Worm (Caenorhabditis elegans) whole organism, late embryonic: ENCODE measurements around the gene coq-6.
A peak's percentile ranks its signal among the peaks of the same experiment; 100 is the strongest.

ENCODE experiments used
- C08G9.2 ChIP-seq: sonication (generic microtip); optimal IDR thresholded peaks from 2 replicates; lab custom pipeline; 2016; ENCODE audit warnings: mild to moderate bottlenecking, missing genetic modification characterization, moderate library complexity, missing compliant biosample characterization
- C38D4.7 ChIP-seq: fragments of 200-800 bp; sonication (Bioruptor generic); optimal IDR thresholded peaks from 2 replicates; lab custom pipeline; 2018; ENCODE audit warnings: mild to moderate bottlenecking, missing genetic modification characterization, moderate library complexity, missing compliant biosample characterization
- F13H6.1 ChIP-seq: sonication (generic microtip); optimal IDR thresholded peaks from 2 replicates; lab custom pipeline; 2016; ENCODE audit warnings: missing genetic modification characterization, missing compliant biosample characterization
- K02D7.2 ChIP-seq: sonication (generic microtip); optimal IDR thresholded peaks from 2 replicates; lab custom pipeline; 2017; ENCODE audit warnings: mild to moderate bottlenecking, missing genetic modification characterization, missing compliant biosample characterization
- K09A11.1 ChIP-seq: sonication (generic microtip); optimal IDR thresholded peaks from 2 replicates; lab custom pipeline; 2017; ENCODE audit warnings: antibody characterized with exemption, mild to moderate bottlenecking, missing genetic modification characterization, missing compliant biosample characterization; ENCODE audit not compliant: insufficient read depth
- Y22D7AL.16 ChIP-seq: sonication (generic microtip); optimal IDR thresholded peaks from 2 replicates; lab custom pipeline; 2016; ENCODE audit warnings: missing genetic modification characterization, missing compliant biosample characterization
- ahr-1 ChIP-seq: sonication (generic microtip); optimal IDR thresholded peaks from 2 replicates; lab custom pipeline; 2016; ENCODE audit warnings: missing genetic modification characterization, missing compliant biosample characterization
- ceh-14 ChIP-seq: sonication (generic microtip); optimal IDR thresholded peaks from 2 replicates; lab custom pipeline; 2016; ENCODE audit warnings: missing genotype, missing genetic modification characterization, missing compliant biosample characterization
- ceh-18 ChIP-seq: sonication (generic microtip); optimal IDR thresholded peaks from 2 replicates; lab custom pipeline; 2016; ENCODE audit warnings: missing genetic modification characterization, missing compliant biosample characterization
- ceh-2 ChIP-seq: sonication (generic microtip); optimal IDR thresholded peaks from 2 replicates; lab custom pipeline; 2016; ENCODE audit warnings: missing genotype, missing genetic modification characterization, missing compliant biosample characterization
- ceh-30 ChIP-seq: fragments of 150-350 bp; optimal IDR thresholded peaks from 2 replicates; lab custom pipeline; 2014; ENCODE audit warnings: missing biosample characterization, missing genetic modification characterization
- ceh-31 ChIP-seq: sonication (generic microtip); optimal IDR thresholded peaks from 2 replicates; lab custom pipeline; 2016; ENCODE audit warnings: missing genetic modification characterization, missing compliant biosample characterization
- ceh-34 ChIP-seq: sonication (generic microtip); optimal IDR thresholded peaks from 2 replicates; lab custom pipeline; 2016; ENCODE audit warnings: mild to moderate bottlenecking, missing genetic modification characterization, missing compliant biosample characterization
- ceh-45 ChIP-seq: fragments of 200-800 bp; sonication (Bioruptor generic); IDR thresholded peaks from 2 replicates; pipeline ENCODE4 v1.3.6; 2022; ENCODE audit warnings: missing genetic modification reagents, missing genetic modification characterization, missing compliant biosample characterization
- ceh-48 ChIP-seq: sonication (generic microtip); optimal IDR thresholded peaks from 2 replicates; lab custom pipeline; 2016; ENCODE audit warnings: missing genetic modification characterization, inconsistent platforms, missing compliant biosample characterization
- ceh-9 ChIP-seq: sonication (generic microtip); optimal IDR thresholded peaks from 2 replicates; lab custom pipeline; 2016; ENCODE audit warnings: mild to moderate bottlenecking, missing genetic modification characterization, inconsistent platforms, missing compliant biosample characterization
- che-1 ChIP-seq: sonication (generic microtip); optimal IDR thresholded peaks from 2 replicates; lab custom pipeline; 2016; ENCODE audit warnings: mild to moderate bottlenecking, missing genetic modification characterization, missing compliant biosample characterization
- dmd-4 ChIP-seq: sonication (generic microtip); optimal IDR thresholded peaks from 2 replicates; lab custom pipeline; 2016; ENCODE audit warnings: borderline replicate concordance, missing genetic modification characterization, missing compliant biosample characterization
- elt-2 ChIP-seq: sonication (generic microtip); optimal IDR thresholded peaks from 2 replicates; lab custom pipeline; 2016; ENCODE audit warnings: missing genetic modification reagents, missing genetic modification characterization, missing compliant biosample characterization
- elt-4 ChIP-seq: sonication (generic microtip); optimal IDR thresholded peaks from 2 replicates; lab custom pipeline; 2016; ENCODE audit warnings: missing genetic modification characterization, missing compliant biosample characterization
- ets-4 ChIP-seq: sonication (generic microtip); optimal IDR thresholded peaks from 2 replicates; lab custom pipeline; 2016; ENCODE audit warnings: missing genetic modification characterization, missing compliant biosample characterization
- eyg-1 ChIP-seq: sonication (generic microtip); optimal IDR thresholded peaks from 2 replicates; lab custom pipeline; 2016; ENCODE audit warnings: missing genotype, missing genetic modification characterization, missing compliant biosample characterization
- fax-1 ChIP-seq: sonication (generic microtip); optimal IDR thresholded peaks from 2 replicates; lab custom pipeline; 2016; ENCODE audit warnings: missing genotype, missing genetic modification characterization, missing compliant biosample characterization
- fkh-10 ChIP-seq: fragments of 150-350 bp; optimal IDR thresholded peaks from 2 replicates; lab custom pipeline; 2014; ENCODE audit warnings: missing biosample characterization, missing genetic modification reagents, missing genetic modification characterization
- fkh-6 ChIP-seq: sonication (generic microtip); optimal IDR thresholded peaks from 2 replicates; lab custom pipeline; 2016; ENCODE audit warnings: missing genetic modification characterization, missing compliant biosample characterization
- hlh-30 ChIP-seq: sonication (generic microtip); optimal IDR thresholded peaks from 2 replicates; lab custom pipeline; 2017; ENCODE audit warnings: antibody characterized with exemption, missing genetic modification characterization, missing compliant biosample characterization; ENCODE audit not compliant: insufficient read depth
- hlh-6 ChIP-seq: sonication (generic microtip); optimal IDR thresholded peaks from 2 replicates; lab custom pipeline; 2016; ENCODE audit warnings: missing genotype, missing genetic modification characterization, missing compliant biosample characterization
- hlh-8 ChIP-seq: sonication (generic microtip); optimal IDR thresholded peaks from 2 replicates; lab custom pipeline; 2016; ENCODE audit warnings: missing genotype, missing genetic modification characterization, missing compliant biosample characterization
- madf-2 ChIP-seq: sonication (generic microtip); optimal IDR thresholded peaks from 2 replicates; lab custom pipeline; 2017; ENCODE audit warnings: missing genetic modification characterization, missing compliant biosample characterization
- nhr-11 ChIP-seq: fragments of 150-350 bp; optimal IDR thresholded peaks from 2 replicates; lab custom pipeline; 2014; ENCODE audit warnings: missing biosample characterization, missing genetic modification characterization
- npax-4 ChIP-seq: sonication (generic microtip); optimal IDR thresholded peaks from 2 replicates; lab custom pipeline; 2016; ENCODE audit warnings: missing genetic modification characterization, missing compliant biosample characterization
- odd-2 ChIP-seq: sonication (generic microtip); optimal IDR thresholded peaks from 2 replicates; lab custom pipeline; 2017; ENCODE audit warnings: antibody characterized with exemption, mild to moderate bottlenecking, missing genetic modification characterization, missing compliant biosample characterization
- pag-3 ChIP-seq: sonication (generic microtip); optimal IDR thresholded peaks from 2 replicates; lab custom pipeline; 2016; ENCODE audit warnings: missing compliant biosample characterization, missing genetic modification characterization, borderline replicate concordance
- pat-9 ChIP-seq: fragments of 200-800 bp; sonication (Bioruptor generic); optimal IDR thresholded peaks from 2 replicates; lab custom pipeline; 2018; ENCODE audit warnings: mild to moderate bottlenecking, missing genetic modification characterization, moderate library complexity, missing compliant biosample characterization
- pha-2 ChIP-seq: sonication (generic microtip); optimal IDR thresholded peaks from 2 replicates; lab custom pipeline; 2017; ENCODE audit warnings: mild to moderate bottlenecking, missing genetic modification characterization, missing compliant biosample characterization
- pha-4 ChIP-seq: fragments of 150-350 bp; optimal IDR thresholded peaks from 2 replicates; lab custom pipeline; 2018; ENCODE audit warnings: missing biosample characterization, missing genetic modification reagents, missing genetic modification characterization
- pqm-1 ChIP-seq: sonication (generic microtip); optimal IDR thresholded peaks from 2 replicates; lab custom pipeline; 2016; ENCODE audit warnings: missing genetic modification characterization, missing compliant biosample characterization
- pros-1 ChIP-seq: fragments of 150-350 bp; optimal IDR thresholded peaks from 2 replicates; lab custom pipeline; 2014; ENCODE audit warnings: missing biosample characterization, missing genetic modification reagents, missing genetic modification characterization
- ref-2 ChIP-seq: sonication (generic microtip); optimal IDR thresholded peaks from 2 replicates; lab custom pipeline; 2016; ENCODE audit warnings: missing genetic modification characterization, missing compliant biosample characterization
- rnt-1 ChIP-seq: sonication (generic microtip); optimal IDR thresholded peaks from 2 replicates; lab custom pipeline; 2016; ENCODE audit warnings: missing genetic modification characterization, missing compliant biosample characterization
- sdc-2 ChIP-seq: sonication (generic microtip); optimal IDR thresholded peaks from 2 replicates; lab custom pipeline; 2016; ENCODE audit warnings: missing genotype, missing genetic modification characterization, missing compliant biosample characterization
- sox-2 ChIP-seq: fragments of 200-800 bp; sonication (Bioruptor generic); IDR thresholded peaks from 2 replicates; pipeline ENCODE4 v1.3.6; 2022; ENCODE audit warnings: missing genetic modification reagents, missing genetic modification characterization, missing compliant biosample characterization
- sox-4 ChIP-seq: sonication (generic microtip); optimal IDR thresholded peaks from 2 replicates; lab custom pipeline; 2017; ENCODE audit warnings: mild to moderate bottlenecking, missing genetic modification characterization, inconsistent platforms, missing compliant biosample characterization
- tbx-2 ChIP-seq: sonication (generic microtip); optimal IDR thresholded peaks from 2 replicates; lab custom pipeline; 2016; ENCODE audit warnings: missing genetic modification characterization, missing compliant biosample characterization
- tbx-7 ChIP-seq: sonication (generic microtip); optimal IDR thresholded peaks from 2 replicates; lab custom pipeline; 2016; ENCODE audit warnings: missing genotype, missing genetic modification characterization, missing compliant biosample characterization
- ttx-3 ChIP-seq: sonication (generic microtip); optimal IDR thresholded peaks from 2 replicates; lab custom pipeline; 2016; ENCODE audit warnings: missing genetic modification reagents, missing genetic modification characterization, missing compliant biosample characterization
- unc-3 ChIP-seq, 2 experiments: fragments of 200-800 bp in 1 of 2; sonication (Bioruptor generic) in 1 of 2; sonication (generic microtip) in 1 of 2; conservative IDR thresholded peaks in 1 of 2; optimal IDR thresholded peaks in 1 of 2; 2 replicates each; pipeline versions ENCODE4 v1.3.6 to Lab custom; 2016 to 2022; ENCODE audit warnings: missing compliant biosample characterization in 2 of 2, missing genetic modification characterization in 2 of 2, missing genetic modification reagents in 1 of 2
- unc-42 ChIP-seq: sonication (generic microtip); optimal IDR thresholded peaks from 2 replicates; lab custom pipeline; 2016; ENCODE audit warnings: missing genotype, missing genetic modification characterization, missing compliant biosample characterization
- unc-86 ChIP-seq: sonication (generic microtip); optimal IDR thresholded peaks from 2 replicates; lab custom pipeline; 2016; ENCODE audit warnings: missing genetic modification characterization, missing compliant biosample characterization
- zip-5 ChIP-seq: sonication (generic microtip); optimal IDR thresholded peaks from 2 replicates; lab custom pipeline; 2016; ENCODE audit warnings: missing genetic modification characterization, missing compliant biosample characterization
- ztf-16 ChIP-seq: sonication (generic microtip); optimal IDR thresholded peaks from 2 replicates; lab custom pipeline; 2017; ENCODE audit warnings: missing genetic modification characterization, missing compliant biosample characterization

coq-6 gene

DNA sequence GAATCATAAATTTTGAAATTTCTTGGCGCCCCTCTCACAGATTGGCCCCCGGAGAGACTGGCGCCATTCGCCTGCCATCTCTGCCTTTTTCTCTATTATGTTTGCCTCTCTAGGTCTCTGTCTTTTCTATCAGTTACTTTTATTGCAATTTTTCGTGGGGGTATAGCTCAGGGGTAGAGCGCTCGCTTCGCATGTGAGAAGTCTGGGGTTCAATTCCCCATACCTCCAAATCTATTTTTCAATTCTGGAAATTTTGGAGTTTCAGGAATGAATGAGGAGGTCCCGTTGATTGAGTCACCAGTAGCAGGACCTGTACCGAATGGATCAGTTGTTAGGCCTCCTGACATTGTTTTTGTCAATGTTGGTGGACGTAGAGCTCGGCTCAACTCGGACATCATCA lies 18.5 kb upstream of the coq-6 start, which contains the start of gene kvs-3 (continued):
- TF ChIP-seq F13H6.1 (tag; lab: Kevin White, UChicago) = peak; percentile 44
- TF ChIP-seq C08G9.2 (tag; lab: Kevin White, UChicago) = peak; percentile 50
- TF ChIP-seq eyg-1 = no peak
- TF ChIP-seq rnt-1 (tag; lab: Kevin White, UChicago) = no peak
- peak; percentile 32 for TF ChIP-seq fkh-6 (tag; lab: Kevin White, UChicago)
- no peak for TF ChIP-seq unc-3 (GFP tag; conservative IDR thresholded peaks at IDR 0.05; lab: Robert Waterston, UW)
- no peak for TF ChIP-seq unc-3 (tag; optimal IDR thresholded peaks at IDR 0.05; lab: Kevin White, UChicago)
- no peak for TF ChIP-seq ahr-1 (tag; lab: Kevin White, UChicago)
- TF ChIP-seq unc-42 (tag; lab: Kevin White, UChicago) = no peak
- no peak for TF ChIP-seq elt-4
- TF ChIP-seq tbx-2 (tag; lab: Kevin White, UChicago) = peak; percentile 0
- peak; percentile 54 for TF ChIP-seq sdc-2 (tag; lab: Kevin White, UChicago)
- TF ChIP-seq ets-4 (tag; lab: Kevin White, UChicago) = no peak
- TF ChIP-seq sox-4 (tag; lab: Kevin White, UChicago) = peak; percentile 62
- TF ChIP-seq fax-1 = no peak
- peak; percentile 43 for TF ChIP-seq pat-9 (tag; lab: Kevin White, UChicago)
- TF ChIP-seq ceh-18 (tag; lab: Kevin White, UChicago) = peak; percentile 55
- no peak for TF ChIP-seq nhr-11 (tag; lab: Kevin White, UChicago)
- peak; percentile 38 for TF ChIP-seq ref-2 (tag; lab: Kevin White, UChicago)
- no peak for TF ChIP-seq dmd-4 (tag; lab: Kevin White, UChicago)
- TF ChIP-seq madf-2 (tag; lab: Kevin White, UChicago) = no peak
- TF ChIP-seq hlh-6 = peak; percentile 16
- TF ChIP-seq K02D7.2 = no peak
- TF ChIP-seq ztf-16 (tag; lab: Kevin White, UChicago) = no peak
- TF ChIP-seq Y22D7AL.16 (tag; lab: Kevin White, UChicago) = no peak
- TF ChIP-seq pha-4 (tag; lab: Kevin White, UChicago) = no peak
- TF ChIP-seq fkh-10 = no peak
- TF ChIP-seq npax-4 (tag; lab: Kevin White, UChicago) = no peak
- TF ChIP-seq elt-2 (tag; lab: Kevin White, UChicago) = peak; percentile 34
- no peak for TF ChIP-seq K09A11.1 (tag; lab: Kevin White, UChicago)
- TF ChIP-seq pros-1 (tag; lab: Kevin White, UChicago) = no peak
- no peak for TF ChIP-seq tbx-7
- no peak for TF ChIP-seq ceh-48 (tag; lab: Kevin White, UChicago)
- TF ChIP-seq unc-86 (tag; lab: Kevin White, UChicago) = no peak
- no peak for TF ChIP-seq ceh-30
- TF ChIP-seq ttx-3 = no peak
- peak; percentile 35; the same call in 1 of the 2 replicates for TF ChIP-seq ceh-45 (GFP tag; lab: Robert Waterston, UW)
- TF ChIP-seq hlh-8 (tag; lab: Kevin White, UChicago) = no peak
- peak; percentile 20 for TF ChIP-seq che-1 (tag; lab: Kevin White, UChicago)
- TF ChIP-seq ceh-9 = peak; percentile 17
- no peak for TF ChIP-seq hlh-30
- TF ChIP-seq, all 69 proteins: peak for 23

ce11 chrV:9321185-9321584 lies 15.4 kb upstream of the coq-6 start, which contains the start of gene F44A2.7:
TSS of gene F44A2.7 (plus strand) at chrV:9321485.
- TF ChIP-seq ets-4 (tag; lab: Kevin White, UChicago) = no peak
- TF ChIP-seq fax-1 = no peak
- TF ChIP-seq ceh-34 = no peak
- no peak for TF ChIP-seq ceh-31 (tag; lab: Kevin White, UChicago)
- no peak for TF ChIP-seq ceh-14 (tag; lab: Kevin White, UChicago)
- no peak for TF ChIP-seq pat-9 (tag; lab: Kevin White, UChicago)
- TF ChIP-seq C38D4.7 = no peak
- no peak for TF ChIP-seq odd-2 (tag; lab: Kevin White, UChicago)
- TF ChIP-seq elt-4 = no peak
- TF ChIP-seq ztf-16 (tag; lab: Kevin White, UChicago) = no peak
- TF ChIP-seq pha-2 (tag; lab: Kevin White, UChicago) = no peak
- TF ChIP-seq hlh-8 (tag; lab: Kevin White, UChicago) = no peak
- TF ChIP-seq pqm-1 (tag; lab: Kevin White, UChicago) = no peak
- TF ChIP-seq ceh-30 = no peak
- no peak for TF ChIP-seq ceh-2 (tag; lab: Kevin White, UChicago)
- no peak for TF ChIP-seq madf-2 (tag; lab: Kevin White, UChicago)
- no peak for TF ChIP-seq pag-3
- no peak for TF ChIP-seq zip-5 (tag; lab: Kevin White, UChicago)
- no peak for TF ChIP-seq unc-42 (tag; lab: Kevin White, UChicago)
- TF ChIP-seq sox-2 (GFP tag; lab: Robert Waterston, UW) = no peak
